Fruit fly (Drosophila melanogaster) whole organism, embryonic: Measurements from ENCODE around the gene ArfGAP3.

Experiments used
- Antp ChIP-seq: fragments of 200-800 bp; sonication (Bioruptor generic); optimal IDR thresholded peaks from 3 replicates; lab custom pipeline; 2016; ENCODE audit warnings: missing biosample characterization, missing genetic modification characterization
- Blimp-1 ChIP-seq: fragments of 200-800 bp; sonication (Bioruptor generic); optimal IDR thresholded peaks from 3 replicates; lab custom pipeline; 2018; ENCODE audit warnings: missing biosample characterization, missing genetic modification characterization, mild to moderate bottlenecking, moderate library complexity, missing genetic modification reagents
- CG10654 ChIP-seq: fragments of 200-800 bp; sonication (Bioruptor generic); optimal IDR thresholded peaks from 2 replicates; lab custom pipeline; 2016; ENCODE audit warnings: missing biosample characterization, missing genetic modification characterization
- CG10979 ChIP-seq: fragments of 200-800 bp; sonication (Bioruptor generic); optimal IDR thresholded peaks from 2 replicates; lab custom pipeline; 2018; ENCODE audit warnings: missing biosample characterization, mild to moderate bottlenecking, missing genetic modification characterization, moderate library complexity
- CG11093 ChIP-seq: fragments of 200-800 bp; sonication (Bioruptor generic); IDR thresholded peaks from 3 replicates; pipeline ENCODE4 v1.3.6; 2022; ENCODE audit warnings: missing biosample characterization, missing genetic modification characterization
- CG11456 ChIP-seq: fragments of 200-800 bp; sonication (Bioruptor generic); IDR thresholded peaks from 3 replicates; pipeline ENCODE4 v1.3.6; 2022; ENCODE audit warnings: missing biosample characterization, missing genetic modification characterization
- CG12155 ChIP-seq: fragments of 200-800 bp; sonication (Bioruptor generic); optimal IDR thresholded peaks from 3 replicates; lab custom pipeline; 2016; ENCODE audit warnings: missing biosample characterization, missing genetic modification characterization
- CG12769 ChIP-seq: fragments of 200-800 bp; sonication (Bioruptor generic); optimal IDR thresholded peaks from 2 replicates; lab custom pipeline; 2019; ENCODE audit warnings: missing biosample characterization, mild to moderate bottlenecking, missing genetic modification characterization, moderate library complexity
- CG17361 ChIP-seq: fragments of 200-800 bp; sonication (Bioruptor generic); IDR thresholded peaks from 3 replicates; pipeline ENCODE4 v1.3.6; 2022; ENCODE audit warnings: missing biosample characterization, missing genetic modification characterization
- CG1792 ChIP-seq: fragments of 200-800 bp; sonication (Bioruptor generic); optimal IDR thresholded peaks from 2 replicates; lab custom pipeline; 2016; ENCODE audit warnings: missing biosample characterization, missing genetic modification characterization
- CG18262 ChIP-seq: fragments of 200-800 bp; optimal IDR thresholded peaks from 3 replicates; lab custom pipeline; 2019; ENCODE audit warnings: missing biosample characterization, mild to moderate bottlenecking, missing genetic modification characterization, moderate library complexity
- CG18619 ChIP-seq: fragments of 200-800 bp; sonication (Bioruptor generic); optimal IDR thresholded peaks from 3 replicates; lab custom pipeline; 2017; ENCODE audit warnings: missing biosample characterization, mild to moderate bottlenecking, missing genetic modification characterization
- CG2120 ChIP-seq: fragments of 200-800 bp; sonication (Bioruptor generic); optimal IDR thresholded peaks from 3 replicates; lab custom pipeline; 2016; ENCODE audit warnings: missing biosample characterization, missing genetic modification characterization
- CG2129 ChIP-seq: fragments of 200-800 bp; sonication (Bioruptor generic); IDR thresholded peaks from 2 replicates; pipeline ENCODE4 v1.3.6; 2022; ENCODE audit warnings: missing biosample characterization, missing genetic modification characterization; ENCODE audit not compliant: partially characterized antibody
- CG3065 ChIP-seq: fragments of 200-800 bp; sonication (Bioruptor generic); optimal IDR thresholded peaks from 2 replicates; lab custom pipeline; 2016; ENCODE audit warnings: missing biosample characterization, missing genetic modification characterization
- CG4854 ChIP-seq: fragments of 200-800 bp; sonication (Bioruptor generic); optimal IDR thresholded peaks from 2 replicates; lab custom pipeline; 2016; ENCODE audit warnings: missing biosample characterization, missing genetic modification characterization, inconsistent platforms
- CG5953 ChIP-seq: fragments of 200-800 bp; sonication (Bioruptor generic); IDR thresholded peaks from 2 replicates; pipeline ENCODE4 v1.3.6; 2022; ENCODE audit warnings: missing biosample characterization, missing genetic modification characterization
- CG6813 ChIP-seq: fragments of 200-800 bp; sonication (Bioruptor generic); optimal IDR thresholded peaks from 2 replicates; lab custom pipeline; 2017; ENCODE audit warnings: missing biosample characterization, missing genetic modification characterization, mild to moderate bottlenecking, moderate library complexity, missing genetic modification reagents
- CG9817 ChIP-seq: fragments of 200-800 bp; sonication (Bioruptor generic); optimal IDR thresholded peaks from 2 replicates; lab custom pipeline; 2018; ENCODE audit warnings: missing biosample characterization, mild to moderate bottlenecking, missing genetic modification characterization, moderate library complexity
- CkIIα-i1 ChIP-seq: fragments of 200-800 bp; sonication (Bioruptor generic); IDR thresholded peaks from 2 replicates; pipeline ENCODE4 v1.3.6; 2022; ENCODE audit warnings: missing biosample characterization, missing genetic modification characterization
- Dbx ChIP-seq: fragments of 200-800 bp; sonication (Bioruptor generic); IDR thresholded peaks from 3 replicates; pipeline ENCODE4 v1.3.6; 2022; ENCODE audit warnings: missing biosample characterization, missing genetic modification characterization
- Dek ChIP-seq: fragments of 200-800 bp; sonication (Bioruptor generic); optimal IDR thresholded peaks from 3 replicates; lab custom pipeline; 2019; ENCODE audit warnings: missing biosample characterization, mild to moderate bottlenecking, missing genetic modification characterization, moderate library complexity
- Dip3 ChIP-seq: fragments of 200-800 bp; sonication (Bioruptor generic); optimal IDR thresholded peaks from 3 replicates; lab custom pipeline; 2016; ENCODE audit warnings: missing biosample characterization, missing genetic modification characterization
- Drgx ChIP-seq: fragments of 200-800 bp; sonication (Bioruptor generic); IDR thresholded peaks from 2 replicates; pipeline ENCODE4 v1.3.6; 2022; ENCODE audit warnings: missing biosample characterization, missing genetic modification characterization
- HLH54F ChIP-seq: fragments of 200-800 bp; sonication (Bioruptor generic); optimal IDR thresholded peaks from 3 replicates; lab custom pipeline; 2016; ENCODE audit warnings: missing biosample characterization, missing genetic modification characterization
- Hey ChIP-seq: fragments of 200-800 bp; sonication (Bioruptor generic); optimal IDR thresholded peaks from 3 replicates; lab custom pipeline; 2018; ENCODE audit warnings: missing biosample characterization, mild to moderate bottlenecking, missing genetic modification characterization
- Hmx ChIP-seq: fragments of 200-800 bp; sonication (Bioruptor generic); optimal IDR thresholded peaks from 2 replicates; lab custom pipeline; 2016; ENCODE audit warnings: missing biosample characterization, missing genetic modification characterization
- Jarid2 ChIP-seq: fragments of 200-800 bp; sonication (Bioruptor generic); optimal IDR thresholded peaks from 3 replicates; lab custom pipeline; 2017; ENCODE audit warnings: mild to moderate bottlenecking, missing biosample characterization, missing genetic modification reagents, missing genetic modification characterization
- Lhr ChIP-seq: fragments of 200-800 bp; sonication (Bioruptor generic); optimal IDR thresholded peaks from 3 replicates; lab custom pipeline; 2017; ENCODE audit warnings: mild to moderate bottlenecking, missing biosample characterization, missing genetic modification reagents, missing genetic modification characterization
- NFAT ChIP-seq: fragments of 200-800 bp; sonication (Bioruptor generic); IDR thresholded peaks from 2 replicates; pipeline ENCODE4 v1.3.6; 2022; ENCODE audit warnings: missing biosample characterization, missing genetic modification characterization
- Oaz ChIP-seq: fragments of 200-800 bp; sonication (Bioruptor generic); IDR thresholded peaks from 2 replicates; pipeline ENCODE4 v1.3.6; 2022; ENCODE audit warnings: missing biosample characterization, missing genetic modification characterization
- Oli ChIP-seq: fragments of 200-800 bp; sonication (Bioruptor generic); optimal IDR thresholded peaks from 2 replicates; lab custom pipeline; 2018; ENCODE audit warnings: missing biosample characterization, mild to moderate bottlenecking, missing genetic modification characterization, moderate library complexity
- PHDP ChIP-seq: fragments of 200-800 bp; sonication (Bioruptor generic); optimal IDR thresholded peaks from 3 replicates; lab custom pipeline; 2018; ENCODE audit warnings: missing biosample characterization, mild to moderate bottlenecking, missing genetic modification characterization, moderate library complexity
- Rfx ChIP-seq: fragments of 200-800 bp; sonication (Bioruptor generic); IDR thresholded peaks from 2 replicates; pipeline ENCODE4 v1.3.6; 2022; ENCODE audit warnings: missing biosample characterization, missing genetic modification characterization
- Scr ChIP-seq: fragments of 200-800 bp; sonication (Bioruptor generic); IDR thresholded peaks from 2 replicates; pipeline ENCODE4 v1.3.6; 2022; ENCODE audit warnings: missing biosample characterization, missing genetic modification characterization; ENCODE audit not compliant: partially characterized antibody
- chm ChIP-seq: fragments of 200-800 bp; sonication (Bioruptor generic); IDR thresholded peaks from 2 replicates; pipeline ENCODE4 v1.3.6; 2022; ENCODE audit warnings: missing biosample characterization, missing genetic modification characterization
- emc ChIP-seq: fragments of 200-800 bp; sonication (Bioruptor generic); optimal IDR thresholded peaks from 2 replicates; lab custom pipeline; 2016; ENCODE audit warnings: missing biosample characterization, missing genetic modification characterization
- eyg ChIP-seq: fragments of 200-800 bp; sonication (Bioruptor generic); optimal IDR thresholded peaks from 3 replicates; lab custom pipeline; 2016; ENCODE audit warnings: missing biosample characterization, missing genetic modification characterization
- fd3F ChIP-seq: fragments of 200-800 bp; sonication (Bioruptor generic); optimal IDR thresholded peaks from 2 replicates; lab custom pipeline; 2018; ENCODE audit warnings: missing biosample characterization, mild to moderate bottlenecking, missing genetic modification characterization, moderate library complexity
- gfzf ChIP-seq: fragments of 200-800 bp; sonication (Bioruptor generic); optimal IDR thresholded peaks from 2 replicates; lab custom pipeline; 2016; ENCODE audit warnings: missing biosample characterization, mild to moderate bottlenecking, missing genetic modification characterization, moderate library complexity
- ken ChIP-seq: fragments of 200-800 bp; sonication (Bioruptor generic); IDR thresholded peaks from 3 replicates; pipeline ENCODE4 v1.3.6; 2022; ENCODE audit warnings: missing biosample characterization, missing genetic modification characterization
- p53 ChIP-seq: fragments of 200-800 bp; sonication (Bioruptor generic); optimal IDR thresholded peaks from 2 replicates; lab custom pipeline; 2016; ENCODE audit warnings: missing biosample characterization, missing genetic modification characterization
- pnt ChIP-seq: fragments of 200-800 bp; sonication (Bioruptor generic); optimal IDR thresholded peaks from 3 replicates; lab custom pipeline; 2016; ENCODE audit warnings: missing biosample characterization, missing genetic modification characterization
- salm ChIP-seq: fragments of 200-800 bp; sonication (Bioruptor generic); optimal IDR thresholded peaks from 2 replicates; lab custom pipeline; 2018; ENCODE audit warnings: missing biosample characterization, mild to moderate bottlenecking, missing genetic modification characterization
- slbo ChIP-seq: fragments of 200-800 bp; sonication (Bioruptor generic); IDR thresholded peaks from 2 replicates; pipeline ENCODE4 v1.3.6; 2022; ENCODE audit warnings: missing biosample characterization, missing genetic modification characterization
- stwl ChIP-seq: fragments of 200-800 bp; sonication (Bioruptor generic); optimal IDR thresholded peaks from 3 replicates; lab custom pipeline; 2018; ENCODE audit warnings: missing biosample characterization, mild to moderate bottlenecking, missing genetic modification characterization, moderate library complexity
- tin ChIP-seq: fragments of 200-800 bp; sonication (Bioruptor generic); optimal IDR thresholded peaks from 3 replicates; lab custom pipeline; 2016; ENCODE audit warnings: missing biosample characterization, missing genetic modification characterization
- unc-4 ChIP-seq: fragments of 200-800 bp; sonication (Bioruptor generic); IDR thresholded peaks from 2 replicates; pipeline ENCODE4 v1.3.6; 2022; ENCODE audit warnings: missing biosample characterization, missing genetic modification characterization; ENCODE audit not compliant: partially characterized antibody
- unpg ChIP-seq: fragments of 200-800 bp; sonication (Bioruptor generic); optimal IDR thresholded peaks from 3 replicates; lab custom pipeline; 2018; ENCODE audit warnings: missing biosample characterization, mild to moderate bottlenecking, missing genetic modification characterization, moderate library complexity

ArfGAP3 gene

DNA sequence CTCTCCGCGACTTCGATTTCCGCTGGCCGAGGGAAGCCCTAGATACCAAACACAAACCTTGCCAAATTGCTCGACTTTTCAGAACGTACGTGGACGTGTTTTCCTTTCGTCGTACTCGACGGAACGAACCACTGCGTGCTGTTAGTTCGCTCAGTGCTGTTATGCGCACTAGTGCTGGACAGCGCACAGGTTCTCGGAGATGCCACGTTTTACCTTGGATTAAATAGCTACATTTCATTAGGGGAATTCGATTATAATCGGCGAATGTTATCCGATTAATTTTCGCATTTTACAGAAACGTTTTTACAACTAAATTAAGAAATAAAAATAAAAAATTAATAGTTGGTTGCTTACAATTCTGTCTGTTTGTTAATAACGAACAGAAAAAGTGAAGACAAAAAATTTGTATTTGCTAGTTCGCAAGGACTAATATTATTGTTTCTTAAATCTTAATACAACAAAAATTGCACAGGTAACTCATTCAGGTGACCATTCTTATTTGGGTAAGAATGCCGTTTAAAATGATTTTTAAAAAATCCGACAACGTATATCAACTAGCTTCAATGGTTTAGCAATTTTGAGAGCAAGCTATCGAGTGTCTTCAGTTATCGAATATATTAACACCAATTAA lies at the start of gene ArfGAP3, which contains the start of gene CG32452 (continued):
- TF ChIP-seq CG2129 (GFP tag; lab: Robert Waterston, UW) (peak; percentile 57; the same call in 1 of the 2 replicates), Jarid2 (GFP tag; lab: Kevin White, UChicago) (peak; percentile 30), NFAT (GFP tag; lab: Robert Waterston, UW) (peak; percentile 72), CG10979 (tag; lab: Kevin White, UChicago) (peak; percentile 62), CG11093 (GFP tag; lab: Robert Waterston, UW) (peak; percentile 47; the same call in 1 of the 3 replicates), CG5953 (no peak), slbo (GFP tag; lab: Robert Waterston, UW) (peak; percentile 77), Dek (tag; lab: Kevin White, UChicago) (peak; percentile 61), CG10654 (GFP tag; lab: Kevin White, UChicago) (peak; percentile 65), gfzf (peak; percentile 23), eyg (no peak), Rfx (GFP tag; lab: Robert Waterston, UW) (peak; percentile 86), pnt (peak; percentile 2), Hey (tag; lab: Kevin White, UChicago) (no peak), tin (GFP tag; lab: Kevin White, UChicago) (peak; percentile 72), CG3065 (GFP tag; lab: Kevin White, UChicago) (peak; percentile 40), HLH54F (GFP tag; lab: Kevin White, UChicago) (peak; percentile 68), stwl (peak; percentile 51), unc-4 (GFP tag; lab: Robert Waterston, UW) (peak; percentile 58; the same call in 1 of the 2 replicates), chm (peak; percentile 53; the same call in 1 of the 2 replicates), CG6813 (GFP tag; lab: Kevin White, UChicago) (peak; percentile 35), CG12155 (GFP tag; lab: Kevin White, UChicago) (peak; percentile 78), Antp (peak; percentile 36), ken (peak; percentile 58; the same call in 1 of the 3 replicates), p53 (peak; percentile 46), CG2120 (peak; percentile 82), CG11456 (GFP tag; lab: Robert Waterston, UW) (peak; percentile 75), fd3F (GFP tag; lab: Kevin White, UChicago) (peak; percentile 64), CkIIα-i1 (GFP tag; lab: Robert Waterston, UW) (no peak), CG17361 (peak; percentile 92), CG18619 (GFP tag; lab: Kevin White, UChicago) (peak; percentile 74), unpg (GFP tag; lab: Kevin White, UChicago) (peak; percentile 68), Oli (peak; percentile 57), Dbx (GFP tag; lab: Robert Waterston, UW) (peak; percentile 82), Dip3 (GFP tag; lab: Kevin White, UChicago) (peak; percentile 57), CG9817 (tag; lab: Kevin White, UChicago) (peak; percentile 75), Oaz (GFP tag; lab: Robert Waterston, UW) (peak; percentile 70), Drgx (peak; percentile 59), CG12769 (tag; lab: Kevin White, UChicago) (peak; percentile 49), emc (GFP tag; lab: Kevin White, UChicago) (peak; percentile 15), Blimp-1 (GFP tag; lab: Kevin White, UChicago) (peak; percentile 68), salm (tag; lab: Kevin White, UChicago) (no peak), CG1792 (GFP tag; lab: Kevin White, UChicago) (peak; percentile 44), CG4854 (GFP tag; lab: Kevin White, UChicago) (no peak), Hmx (GFP tag; lab: Kevin White, UChicago) (no peak), Lhr (GFP tag; lab: Kevin White, UChicago) (peak; percentile 72), Scr (peak; percentile 75), PHDP (tag; lab: Kevin White, UChicago) (peak; percentile 66), CG18262 (tag; lab: Kevin White, UChicago) (peak; percentile 77)
